Worm (Caenorhabditis elegans) whole organism, dauer: ENCODE measurements around the gene F55D1.1.

Source experiments
- unc-62 ChIP-seq: sonication (generic microtip); optimal IDR thresholded peaks from 2 replicates; lab custom pipeline; 2017; ENCODE audit warnings: missing biosample characterization, missing genetic modification reagents, missing genetic modification characterization

Gene F55D1.1

ce11 chrX:5475164-5475576 lies 14.5 kb upstream of the F55D1.1 start:
- no peak for TF ChIP-seq unc-62 (GFP tag; lab: Kevin White, UChicago)

DNA sequence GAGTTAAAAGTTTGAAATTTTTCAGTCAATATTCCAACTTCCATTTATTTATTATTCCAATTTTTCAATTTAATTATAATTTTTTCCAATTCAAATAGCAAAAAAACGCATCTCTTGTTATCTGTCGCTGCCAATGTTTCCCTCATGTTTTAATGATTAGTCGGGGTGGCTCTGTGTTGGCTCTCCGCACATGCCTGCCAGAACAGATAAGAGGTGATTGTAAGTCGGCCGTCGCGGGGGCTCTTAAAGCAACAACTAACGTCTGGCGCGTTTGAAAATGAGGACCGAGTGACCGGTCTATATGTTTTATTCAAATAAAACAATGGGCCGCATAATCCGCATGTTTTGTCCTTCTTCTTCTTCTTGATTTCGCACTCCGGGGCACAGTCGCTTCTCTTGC lies 13.3 kb upstream of the F55D1.1 start:
- no peak for TF ChIP-seq unc-62 (GFP tag; lab: Kevin White, UChicago)

DNA sequence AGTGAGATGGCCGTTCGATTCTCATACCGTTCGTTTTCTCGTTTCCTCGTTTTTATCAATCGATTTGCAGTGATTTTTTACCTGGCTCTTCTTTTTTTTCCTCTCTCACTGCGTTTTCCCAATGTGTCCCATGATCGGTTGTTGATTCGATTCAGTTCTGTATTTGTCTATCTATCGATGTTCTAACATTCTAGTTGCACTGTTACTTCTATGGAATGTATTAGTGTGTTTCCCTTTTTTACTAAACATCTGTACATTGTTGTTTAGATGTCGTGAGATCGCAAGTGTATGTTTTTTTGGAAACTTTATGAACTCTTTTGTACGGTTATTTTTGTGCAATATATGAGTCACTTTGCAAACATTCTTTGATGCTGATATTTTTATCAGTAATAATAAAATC lies 12.0 kb upstream of the F55D1.1 start:
- TF ChIP-seq unc-62 (GFP tag; lab: Kevin White, UChicago), result no peak

DNA sequence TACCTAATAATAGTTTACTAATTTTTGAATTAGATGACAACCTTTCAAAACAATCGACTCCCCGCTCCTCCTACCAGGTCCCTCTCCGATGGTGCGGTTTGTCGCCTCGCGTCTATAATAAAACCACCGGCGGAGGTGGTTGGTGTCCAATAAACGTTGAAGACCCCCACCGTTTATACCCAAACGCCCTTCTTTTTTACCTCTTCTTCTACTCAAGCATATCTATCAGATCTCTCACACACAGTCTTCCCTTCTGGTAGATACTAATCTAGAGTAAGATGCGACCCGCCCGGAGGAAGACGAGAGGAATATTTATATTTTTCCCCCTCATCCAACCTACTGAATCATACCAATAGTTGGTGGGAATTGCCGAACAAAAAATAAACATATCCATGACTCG lies 10.8 kb upstream of the F55D1.1 start:
- no peak for TF ChIP-seq unc-62 (GFP tag; lab: Kevin White, UChicago)

DNA sequence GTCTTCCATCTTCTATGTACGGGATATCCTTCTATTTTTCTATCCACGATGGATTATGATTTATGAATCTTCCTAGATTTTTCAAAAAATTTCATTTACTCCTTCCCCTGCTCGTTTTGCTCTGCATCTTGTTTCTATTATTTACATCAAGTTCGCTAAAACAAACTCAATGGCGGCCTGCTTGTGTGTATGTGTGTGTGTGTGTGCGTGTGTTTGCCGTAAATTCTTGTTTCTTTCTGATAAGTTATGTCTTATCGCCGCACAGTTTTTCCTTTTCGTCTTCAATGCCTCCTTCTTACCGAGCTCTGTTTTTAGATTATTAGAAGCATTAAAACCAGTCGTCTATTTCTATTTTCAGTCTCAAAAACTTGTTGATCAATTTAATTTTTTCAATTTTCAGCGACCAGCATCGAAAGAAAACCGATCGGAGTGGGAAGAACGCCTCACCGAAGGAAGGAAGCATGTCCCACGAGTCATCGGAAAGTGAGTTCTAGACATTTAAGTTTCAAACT lies 10.3 kb upstream of the F55D1.1 start, which contains the start of gene dlg-1:
TSS of gene dlg-1 (plus strand) at position 401 of the 512 bp plus-strand sequence.
- no peak for TF ChIP-seq unc-62 (GFP tag; lab: Kevin White, UChicago)

DNA sequence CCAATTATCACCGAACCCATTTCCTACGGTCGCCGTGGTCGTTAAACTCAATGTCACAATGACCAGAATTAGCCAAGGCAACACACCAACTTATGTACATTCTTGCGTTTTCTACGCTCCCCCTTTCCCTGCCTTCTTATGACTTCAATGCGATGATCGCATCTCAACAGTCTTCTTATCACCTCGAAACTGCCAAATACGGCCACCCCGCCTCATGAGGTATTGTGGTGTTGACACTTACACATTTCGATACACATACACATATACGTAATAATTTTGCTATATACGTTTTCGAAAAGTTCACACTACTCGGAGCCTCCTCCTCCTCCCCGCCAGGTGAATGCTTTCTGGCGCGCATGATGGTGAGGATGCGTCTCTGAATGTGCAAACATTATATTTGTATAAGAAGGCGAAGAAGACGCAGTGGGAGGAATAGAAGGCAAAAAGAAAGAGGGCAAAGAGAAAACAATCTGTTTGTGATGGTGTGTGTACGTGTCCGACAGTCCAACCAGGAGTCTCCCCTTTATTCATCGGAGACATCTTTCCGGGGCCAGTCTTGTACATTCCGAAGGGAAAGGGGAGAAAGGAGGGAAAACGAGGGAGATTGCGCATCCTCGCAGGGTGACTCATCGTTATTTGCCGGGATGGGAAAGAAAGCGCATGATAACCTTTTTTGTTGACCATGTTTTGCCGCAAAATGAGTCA lies 9.6 kb upstream of the F55D1.1 start:
- no peak for TF ChIP-seq unc-62 (GFP tag; lab: Kevin White, UChicago)

DNA sequence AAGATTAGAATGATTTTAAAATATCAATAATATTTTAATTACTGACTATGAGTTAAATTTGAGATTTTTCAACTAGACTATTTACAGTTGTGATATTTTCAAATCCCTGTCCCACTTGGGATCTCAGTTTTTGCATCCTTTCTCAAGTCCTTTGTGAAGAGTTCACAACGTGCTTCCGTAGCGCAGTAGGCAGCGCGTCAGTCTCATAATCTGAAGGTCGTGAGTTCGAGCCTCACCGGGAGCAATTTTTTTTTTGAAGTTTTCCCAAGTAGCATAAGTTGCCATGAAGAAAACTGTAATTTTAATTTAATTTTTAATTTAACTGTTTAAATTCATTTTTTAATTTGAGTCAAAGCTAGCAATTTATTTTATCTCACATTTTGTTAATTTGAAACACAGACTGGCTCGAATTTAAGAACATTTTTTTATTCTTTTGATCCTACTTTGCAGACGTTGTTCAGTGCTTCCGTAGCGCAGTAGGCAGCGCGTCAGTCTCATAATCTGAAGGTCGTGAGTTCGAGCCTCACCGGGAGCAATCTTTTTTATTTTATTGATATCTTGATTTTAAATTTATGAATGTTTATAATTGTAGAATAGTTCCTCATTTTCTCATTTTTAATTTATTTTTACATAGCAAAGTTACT lies 4.2 kb upstream of the F55D1.1 start:
- TF ChIP-seq unc-62 (GFP tag; lab: Kevin White, UChicago), result no peak

DNA sequence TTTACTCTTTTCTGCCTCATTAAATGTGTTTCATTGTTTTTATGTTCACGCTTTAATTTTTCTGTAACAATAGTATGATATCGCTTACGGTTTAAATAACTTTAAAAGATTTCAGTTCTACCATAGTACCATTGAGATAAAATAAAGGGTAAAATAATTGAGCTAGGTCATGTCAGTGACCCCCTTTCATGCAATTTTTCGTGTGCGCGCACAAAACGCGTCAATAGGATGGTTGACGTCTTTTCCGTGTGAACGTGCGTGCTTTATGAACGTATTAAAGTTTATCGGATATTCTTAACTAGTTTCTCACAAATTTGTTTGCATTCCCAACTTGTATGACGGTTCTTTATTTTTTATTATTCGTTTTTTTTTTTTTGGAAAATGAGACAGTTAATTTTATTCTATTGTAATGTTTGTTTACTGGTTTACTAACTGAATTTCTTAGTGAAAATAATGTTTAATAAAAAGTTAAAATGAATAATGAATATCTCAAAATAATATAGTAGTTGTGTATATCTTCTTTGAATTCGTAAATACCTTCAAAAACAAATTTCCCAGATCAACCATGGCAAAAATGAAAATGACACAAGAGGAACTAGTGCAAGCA lies 3.6 kb upstream of the F55D1.1 start, which contains the start of gene C25F6.1:
TSS of gene C25F6.1 (plus strand) at position 557 of the 607 bp plus-strand sequence.
- no peak for TF ChIP-seq unc-62 (GFP tag; lab: Kevin White, UChicago)

DNA sequence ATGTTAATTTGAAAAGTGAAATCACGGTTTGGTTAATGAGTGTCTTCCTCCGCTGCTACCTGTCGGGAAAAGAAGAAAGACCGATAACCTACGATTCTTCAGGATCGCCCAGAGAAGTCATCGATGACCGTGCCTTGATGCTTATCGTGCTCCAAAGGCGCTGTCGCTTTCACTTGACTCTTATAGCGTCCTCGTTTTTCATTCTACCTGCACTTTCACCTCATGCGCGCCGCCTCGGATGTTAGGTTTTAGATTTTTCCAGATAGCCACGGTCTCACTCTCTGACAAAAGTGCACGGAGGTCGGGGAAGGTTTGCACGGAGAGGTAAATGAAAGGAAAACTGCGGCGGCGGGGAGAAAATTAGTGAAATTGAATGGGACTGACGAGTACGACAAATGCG lies 771 bp upstream of the F55D1.1 start:
- no peak for TF ChIP-seq unc-62 (GFP tag; lab: Kevin White, UChicago)

DNA sequence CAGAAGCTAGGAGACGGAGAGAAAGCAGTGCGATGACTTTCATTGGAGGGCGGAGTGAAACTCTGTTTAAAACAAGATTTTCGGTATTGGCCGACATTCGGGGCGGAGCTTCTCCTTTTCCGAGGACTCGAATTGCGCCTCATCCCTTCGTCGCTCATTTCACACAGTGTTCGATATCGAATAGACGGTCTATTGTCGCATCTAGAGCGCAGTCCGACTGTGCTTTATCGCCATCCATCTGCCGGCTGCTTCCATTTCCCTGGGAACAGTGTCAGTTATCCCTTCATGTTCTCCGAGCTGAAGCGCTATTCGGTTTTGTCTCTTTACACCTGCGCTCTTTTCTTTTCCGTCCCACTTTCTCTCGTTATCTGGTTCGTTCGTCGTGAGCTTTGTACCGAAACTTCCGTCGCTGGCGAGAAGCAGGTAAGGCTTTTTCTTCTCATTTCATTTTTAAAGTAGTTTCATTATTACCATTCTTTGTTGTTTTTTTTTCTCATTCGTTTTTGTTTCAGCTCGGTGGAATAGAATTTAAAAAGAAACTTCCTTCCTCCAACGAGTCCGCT lies 3.3 kb downstream of the F55D1.1 start, which contains the start of the genes bus-8A and bus-8B:
TSS of gene bus-8A (plus strand) at position 96 of the 563 bp plus-strand sequence.
TSS of gene bus-8B (plus strand) at position 513 of the 563 bp plus-strand sequence.
- no peak for TF ChIP-seq unc-62 (GFP tag; lab: Kevin White, UChicago)

ce11 chrX:5505148-5505547 lies 15.5 kb downstream of the F55D1.1 start, which contains the start of gene T23F2.2:
T23F2.2 (minus strand) TSS chrX:5505248.
- TF ChIP-seq unc-62 (GFP tag; lab: Kevin White, UChicago), result no peak

- no peak for TF ChIP-seq unc-62 (GFP tag; lab: Kevin White, UChicago)
Observed at ce11 chrX:5506432-5506977, 16.9 kb downstream of the F55D1.1 start.

DNA sequence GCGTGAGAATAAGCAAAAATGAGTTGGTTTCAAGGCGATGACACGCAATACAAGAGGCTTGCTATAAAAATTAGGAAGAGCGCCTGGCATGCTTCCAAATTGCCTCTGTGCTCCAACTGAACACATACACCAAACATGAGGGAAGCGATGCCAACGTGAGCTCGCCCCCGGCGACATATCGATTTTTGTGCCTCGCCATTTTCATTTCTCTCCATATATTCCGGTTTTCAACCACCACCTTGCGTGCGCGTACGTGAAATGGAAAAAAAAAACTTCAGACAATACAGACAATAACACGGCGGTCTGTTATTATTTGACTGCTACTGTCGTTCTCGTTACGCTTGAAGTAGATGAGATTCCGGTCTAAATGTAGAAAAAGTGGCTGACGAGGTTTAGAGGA lies 18.3 kb downstream of the F55D1.1 start:
- no peak for TF ChIP-seq unc-62 (GFP tag; lab: Kevin White, UChicago)

DNA sequence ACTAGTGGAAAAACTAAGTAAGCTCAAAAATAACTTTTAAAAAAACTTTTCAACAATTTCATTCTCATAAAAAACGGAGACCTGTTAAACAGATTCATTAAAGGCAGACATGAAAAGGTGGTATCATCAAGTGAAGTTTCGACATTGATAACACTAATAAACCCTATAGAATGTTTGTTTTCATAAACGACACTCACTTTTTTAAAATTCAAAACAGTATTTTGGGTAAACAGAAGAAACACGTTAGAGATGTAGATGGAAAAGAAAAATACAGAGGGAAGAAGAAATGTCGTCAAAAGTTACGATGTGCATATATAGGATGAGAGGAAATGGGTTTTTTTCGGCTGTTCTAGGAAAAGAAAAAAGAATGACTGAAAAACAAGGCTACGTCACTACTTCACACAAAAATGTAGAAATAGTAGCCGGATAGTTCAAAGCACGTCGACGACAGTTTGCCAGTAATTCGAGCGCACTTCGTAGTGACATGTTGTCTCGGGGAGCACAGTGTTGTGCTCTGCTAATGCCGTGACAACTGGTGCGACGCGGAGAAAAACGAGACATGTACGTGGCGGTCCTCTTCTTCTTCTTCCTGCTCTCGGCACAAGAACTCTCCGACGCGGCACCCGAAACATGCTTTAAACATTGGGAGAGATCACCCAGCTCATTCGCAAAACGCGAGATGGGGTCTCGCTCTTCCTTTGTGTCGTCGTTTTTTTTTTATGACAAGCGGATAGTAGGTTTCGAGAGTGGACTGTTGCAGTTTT lies 19.7 kb downstream of the F55D1.1 start:
- no peak for TF ChIP-seq unc-62 (GFP tag; lab: Kevin White, UChicago)

ce11 chrX:5512227-5512626 lies 22.6 kb downstream of the F55D1.1 start, which contains the start of gene T23F2.3:
T23F2.3 (minus strand) TSS chrX:5512327.
- no peak for TF ChIP-seq unc-62 (GFP tag; lab: Kevin White, UChicago)
